Worm (Caenorhabditis elegans): ENCODE measurements around the gene scly-1.

The scly-1 gene

DNA sequence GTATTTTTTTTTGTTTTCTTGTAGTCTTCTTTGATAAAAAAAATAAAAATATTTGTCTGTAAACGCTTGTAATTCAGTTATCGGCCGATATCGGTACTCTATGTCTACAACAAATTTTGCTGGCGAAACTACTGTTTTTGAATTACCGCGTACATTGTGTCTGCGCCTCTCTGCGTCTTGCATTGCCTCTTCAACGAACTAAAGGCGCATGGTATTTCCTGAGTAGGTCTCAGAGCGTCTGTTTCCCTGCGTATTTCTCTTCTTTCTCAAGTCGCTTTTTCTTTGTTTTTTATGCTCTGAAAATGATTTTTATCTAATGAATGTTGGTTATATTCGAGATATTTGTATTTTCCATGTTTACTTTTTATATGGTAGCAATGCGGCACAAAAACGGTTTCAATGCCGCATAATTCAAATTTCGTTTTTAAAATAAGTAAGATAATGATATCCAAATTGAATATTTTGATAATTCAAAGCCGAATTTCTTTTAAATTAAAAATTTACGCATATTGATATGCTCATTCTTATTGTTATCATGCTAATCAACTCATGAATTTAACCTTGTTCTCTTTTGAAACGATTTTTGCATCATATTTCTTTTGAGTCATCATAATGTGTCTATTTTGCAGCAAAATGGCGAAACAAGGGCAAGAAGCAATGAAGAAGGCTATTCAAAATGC is 30.0 kb downstream of the scly-1 start, which contains the start of gene phb-2 (continued):
- TF ChIP-seq crh-2 (tag; optimal IDR thresholded peaks at IDR 0.05): peak; percentile 89
- peak; percentile 98 for TF ChIP-seq gmeb-1 (tag; optimal IDR thresholded peaks at IDR 0.05)
- peak; percentile 66 to 90 for TF ChIP-seq lsy-2 (tag; optimal IDR thresholded peaks at IDR 0.05)
- peak; percentile 43 for TF ChIP-seq mab-5 (tag; optimal IDR thresholded peaks at IDR 0.05)
- TF ChIP-seq sma-3 (GFP tag; optimal IDR thresholded peaks at IDR 0.05): peak; percentile 66

DNA sequence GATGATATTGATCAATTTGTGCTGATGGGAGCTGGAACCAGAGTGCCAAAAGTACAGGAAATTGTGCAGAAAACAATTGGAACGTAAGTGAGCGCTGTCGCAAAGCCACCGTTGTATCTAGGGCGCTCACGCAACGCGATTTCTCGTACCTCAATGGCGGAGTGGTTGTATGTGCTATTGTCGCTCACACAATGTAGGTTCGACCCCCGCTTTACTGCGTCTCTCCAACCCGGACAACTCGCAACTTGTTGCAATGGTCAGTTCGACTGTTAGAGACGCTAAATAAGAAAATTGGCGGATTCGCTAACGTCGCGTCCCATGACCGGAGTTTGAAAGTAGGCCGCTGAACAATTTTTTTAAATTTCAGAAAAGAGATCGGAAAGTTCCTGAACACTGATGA is 32.4 kb downstream of the scly-1 start:
- TF ChIP-seq nhr-129 (tag; optimal IDR thresholded peaks at IDR 0.05) (peak; percentile 85), aly-2 (tag; optimal IDR thresholded peaks at IDR 0.05) (no peak), nhr-11 (tag; optimal IDR thresholded peaks at IDR 0.05) (no peak), sma-9 (GFP tag; optimal IDR thresholded peaks at IDR 0.05) (peak; percentile 67), sma-9 (tag; optimal IDR thresholded peaks at IDR 0.05) (no peak), mbf-1 (tag; optimal IDR thresholded peaks at IDR 0.05) (no peak), mdl-1 (tag; optimal IDR thresholded peaks at IDR 0.05) (no peak), C34F6.9 (tag; optimal IDR thresholded peaks at IDR 0.05) (peak; percentile 52), fos-1 (tag; optimal IDR thresholded peaks at IDR 0.05) (peak; percentile 40), R02D3.7 (tag; optimal IDR thresholded peaks at IDR 0.05) (no peak), peb-1 (tag; optimal IDR thresholded peaks at IDR 0.05) (no peak), lsy-2 (tag; optimal IDR thresholded peaks at IDR 0.05) (peak; percentile 11 to 36), nhr-10 (tag; optimal IDR thresholded peaks at IDR 0.05) (no peak), sem-4 (tag; optimal IDR thresholded peaks at IDR 0.05) (peak; percentile 7), ceh-16 (tag; optimal IDR thresholded peaks at IDR 0.05) (no peak), zag-1 (tag; optimal IDR thresholded peaks at IDR 0.05) (peak; percentile 9), ztf-1 (GFP tag; conservative IDR thresholded peaks at IDR 0.05) (no peak), ceh-82 (tag; optimal IDR thresholded peaks at IDR 0.05) (no peak), dmd-4 (tag; optimal IDR thresholded peaks at IDR 0.05) (no peak), nhr-77 (tag; optimal IDR thresholded peaks at IDR 0.05) (no peak), ama-1 (optimal IDR thresholded peaks at IDR 0.05) (no peak), nhr-23 (tag; optimal IDR thresholded peaks at IDR 0.05) (no peak), unc-62 (GFP tag; optimal IDR thresholded peaks at IDR 0.05) (no peak), lin-39 (tag; optimal IDR thresholded peaks at IDR 0.05) (no peak), gmeb-1 (tag; optimal IDR thresholded peaks at IDR 0.05) (peak; percentile 69), ZK546.5 (tag; optimal IDR thresholded peaks at IDR 0.05) (no peak), ztf-11 (tag; optimal IDR thresholded peaks at IDR 0.05) (no peak), lin-13 (GFP tag; optimal IDR thresholded peaks at IDR 0.05) (no peak), unc-39 (tag; optimal IDR thresholded peaks at IDR 0.05) (no peak), blmp-1 (tag; optimal IDR thresholded peaks at IDR 0.05; ENCODE audit: insufficient read depth) (no peak), skn-1 (tag; optimal IDR thresholded peaks at IDR 0.05) (no peak), egl-27 (tag; optimal IDR thresholded peaks at IDR 0.05) (no peak), nhr-237 (tag; optimal IDR thresholded peaks at IDR 0.05) (no peak), snpc-4 (tag; optimal IDR thresholded peaks at IDR 0.05) (no peak), nhr-25 (tag; optimal IDR thresholded peaks at IDR 0.05) (no peak), Y55F3AM.14 (GFP tag; optimal IDR thresholded peaks at IDR 0.05) (no peak), elt-1 (tag; optimal IDR thresholded peaks at IDR 0.05) (no peak), crh-2 (tag; optimal IDR thresholded peaks at IDR 0.05) (peak; percentile 29), ztf-4 (tag; optimal IDR thresholded peaks at IDR 0.05) (no peak), elt-3 (tag; optimal IDR thresholded peaks at IDR 0.05) (no peak), sma-3 (GFP tag; optimal IDR thresholded peaks at IDR 0.05) (peak; percentile 68), nhr-21 (tag; optimal IDR thresholded peaks at IDR 0.05) (peak; percentile 22), nhr-6 (tag; optimal IDR thresholded peaks at IDR 0.05) (no peak), lin-11 (tag; optimal IDR thresholded peaks at IDR 0.05) (peak; percentile 54), alr-1 (tag; optimal IDR thresholded peaks at IDR 0.05) (no peak), F13H6.1 (tag; optimal IDR thresholded peaks at IDR 0.05) (peak; percentile 56), nhr-12 (tag; optimal IDR thresholded peaks at IDR 0.05) (no peak), mab-5 (tag; optimal IDR thresholded peaks at IDR 0.05) (no peak), unc-55 (GFP tag; optimal IDR thresholded peaks at IDR 0.05) (peak; percentile 30)
